Worm (Caenorhabditis elegans) whole organism, early embryonic: ENCODE results near the gene spc-1.

ENCODE experiments used
- B0310.2 ChIP-seq: sonication (generic microtip); optimal IDR thresholded peaks from 2 replicates; lab custom pipeline; 2016; ENCODE audit warnings: mild to moderate bottlenecking, missing genetic modification characterization, missing compliant biosample characterization
- F13C5.2 ChIP-seq: sonication (generic microtip); optimal IDR thresholded peaks from 2 replicates; lab custom pipeline; 2017; ENCODE audit warnings: mild to moderate bottlenecking, missing genetic modification characterization, inconsistent platforms, missing compliant biosample characterization
- aly-1 ChIP-seq: sonication (generic microtip); optimal IDR thresholded peaks from 2 replicates; lab custom pipeline; 2016; ENCODE audit warnings: missing genetic modification characterization, missing compliant biosample characterization
- ama-1 ChIP-seq: fragments of 150-350 bp; optimal IDR thresholded peaks from 2 replicates; lab custom pipeline; 2014
- ceh-13 ChIP-seq: fragments of 200-800 bp; sonication (Bioruptor generic); optimal IDR thresholded peaks from 2 replicates; lab custom pipeline; 2018; ENCODE audit warnings: mild to moderate bottlenecking, missing genetic modification characterization, missing compliant biosample characterization
- ceh-36 ChIP-seq: sonication (generic microtip); optimal IDR thresholded peaks from 2 replicates; lab custom pipeline; 2016; ENCODE audit warnings: missing genetic modification characterization, inconsistent platforms, missing compliant biosample characterization
- ets-7 ChIP-seq: sonication (generic microtip); optimal IDR thresholded peaks from 2 replicates; lab custom pipeline; 2016; ENCODE audit warnings: missing genotype, missing genetic modification characterization, missing compliant biosample characterization
- flt-1 ChIP-seq: fragments of 200-800 bp; sonication (Bioruptor generic); IDR thresholded peaks from 2 replicates; pipeline ENCODE4 v1.3.6; 2022; ENCODE audit warnings: missing genetic modification characterization, missing compliant biosample characterization
- hmbx-1 ChIP-seq: sonication (generic microtip); optimal IDR thresholded peaks from 2 replicates; lab custom pipeline; 2016; ENCODE audit warnings: mild to moderate bottlenecking, missing genetic modification characterization, missing compliant biosample characterization
- hmg-4 ChIP-seq: fragments of 200-800 bp; sonication (Bioruptor generic); optimal IDR thresholded peaks from 2 replicates; lab custom pipeline; 2018; ENCODE audit warnings: mild to moderate bottlenecking, missing genetic modification characterization, missing compliant biosample characterization
- hnd-1 ChIP-seq: sonication (generic microtip); optimal IDR thresholded peaks from 2 replicates; lab custom pipeline; 2016; ENCODE audit warnings: missing genetic modification characterization, missing compliant biosample characterization
- pes-1 ChIP-seq: fragments of 200-800 bp; sonication (Bioruptor generic); IDR thresholded peaks from 2 replicates; pipeline ENCODE4 v1.3.6; 2022; ENCODE audit warnings: missing genetic modification reagents, missing genetic modification characterization, missing compliant biosample characterization
- scrt-1 ChIP-seq: fragments of 200-800 bp; sonication (Bioruptor generic); IDR thresholded peaks from 2 replicates; pipeline ENCODE4 v1.3.6; 2022; ENCODE audit warnings: missing genetic modification characterization, missing compliant biosample characterization
- sea-1 ChIP-seq: fragments of 200-800 bp; sonication (Bioruptor generic); conservative IDR thresholded peaks from 2 replicates; pipeline ENCODE4 v1.3.6; 2022; ENCODE audit warnings: missing genetic modification characterization, missing compliant biosample characterization
- tbx-11 ChIP-seq: fragments of 200-800 bp; sonication (Bioruptor generic); IDR thresholded peaks from 2 replicates; pipeline ENCODE4 v1.3.6; 2022; ENCODE audit warnings: missing genetic modification characterization, missing compliant biosample characterization
- tbx-37 ChIP-seq: fragments of 200-800 bp; sonication (Bioruptor generic); conservative IDR thresholded peaks from 2 replicates; pipeline ENCODE4 v1.3.6; 2022; ENCODE audit warnings: missing genetic modification reagents, missing genetic modification characterization, missing compliant biosample characterization
- tra-4 ChIP-seq: sonication (generic microtip); optimal IDR thresholded peaks from 2 replicates; lab custom pipeline; 2017; ENCODE audit warnings: missing genetic modification characterization, missing compliant biosample characterization

spc-1 gene

ce11 chrX:3126979-3127378 lies at the start of gene spc-1:
Gene spc-1, minus strand, starts transcription at chrX:3127079.
- TF ChIP-seq sea-1 (GFP tag; lab: Robert Waterston, UW), result no peak
- TF ChIP-seq ceh-36 (tag; lab: Kevin White, UChicago), result no peak
- TF ChIP-seq ceh-13 (GFP tag; lab: Kevin White, UChicago), result no peak
- no peak for TF ChIP-seq flt-1 (GFP tag; lab: Robert Waterston, UW)
- no peak for TF ChIP-seq hmg-4 (GFP tag; lab: Kevin White, UChicago)
- no peak for TF ChIP-seq B0310.2 (tag; lab: Kevin White, UChicago)

ce11 chrX:3170456-3170855 lies 43.6 kb upstream of the spc-1 start, which contains the start of gene C15C7.6:
Gene C15C7.6, minus strand, starts transcription at chrX:3170556.
- TF ChIP-seq scrt-1 (GFP tag; lab: Robert Waterston, UW) (no peak), ceh-13 (GFP tag; lab: Kevin White, UChicago) (no peak), B0310.2 (tag; lab: Kevin White, UChicago) (no peak), ceh-36 (tag; lab: Kevin White, UChicago) (no peak), flt-1 (GFP tag; lab: Robert Waterston, UW) (no peak), hnd-1 (tag; lab: Kevin White, UChicago) (no peak), tbx-11 (no peak), tbx-37 (GFP tag; lab: Robert Waterston, UW) (no peak)

DNA sequence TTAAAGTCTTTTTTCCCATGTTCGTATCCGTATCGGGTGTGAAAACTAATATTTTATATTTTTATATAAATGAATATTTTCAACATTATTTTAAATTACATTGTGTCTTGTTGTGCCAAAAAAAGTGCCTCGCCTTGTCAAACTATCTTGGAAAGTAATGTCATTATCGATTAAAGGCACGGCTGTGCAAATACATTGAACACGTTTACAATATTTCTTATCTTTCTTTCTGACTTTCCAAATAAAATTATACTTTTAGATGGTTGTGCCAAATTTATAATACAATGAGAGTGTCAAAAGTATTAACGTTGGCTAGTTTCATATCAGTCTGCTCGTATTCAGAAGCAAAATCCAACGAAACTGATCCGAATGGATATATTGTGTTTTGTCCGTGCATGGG lies 38.7 kb upstream of the spc-1 start, which contains the start of gene pfut-1:
pfut-1 (plus strand) TSS at position 258 of the 400 bp plus-strand sequence.
- no peak for TF ChIP-seq B0310.2 (tag; lab: Kevin White, UChicago)
- no peak for TF ChIP-seq scrt-1 (GFP tag; lab: Robert Waterston, UW)
- no peak for TF ChIP-seq ama-1 (lab: Kevin White, UChicago)
- TF ChIP-seq F13C5.2 (tag; lab: Kevin White, UChicago), result no peak
- no peak for TF ChIP-seq hmbx-1 (tag; lab: Kevin White, UChicago)
- no peak for TF ChIP-seq ets-7 (tag; lab: Kevin White, UChicago)
- no peak for TF ChIP-seq flt-1 (GFP tag; lab: Robert Waterston, UW)
- no peak for TF ChIP-seq tra-4 (tag; lab: Kevin White, UChicago)
- no peak for TF ChIP-seq ceh-13 (GFP tag; lab: Kevin White, UChicago)
- TF ChIP-seq ceh-36 (tag; lab: Kevin White, UChicago), result no peak
- TF ChIP-seq tbx-37 (GFP tag; lab: Robert Waterston, UW), result no peak
- TF ChIP-seq hnd-1 (tag; lab: Kevin White, UChicago), result no peak
- no peak for TF ChIP-seq pes-1 (GFP tag; lab: Robert Waterston, UW)
- TF ChIP-seq sea-1 (GFP tag; lab: Robert Waterston, UW), result no peak
- TF ChIP-seq aly-1, result no peak
- TF ChIP-seq tbx-11, result no peak
- no peak for TF ChIP-seq hmg-4 (GFP tag; lab: Kevin White, UChicago)

DNA sequence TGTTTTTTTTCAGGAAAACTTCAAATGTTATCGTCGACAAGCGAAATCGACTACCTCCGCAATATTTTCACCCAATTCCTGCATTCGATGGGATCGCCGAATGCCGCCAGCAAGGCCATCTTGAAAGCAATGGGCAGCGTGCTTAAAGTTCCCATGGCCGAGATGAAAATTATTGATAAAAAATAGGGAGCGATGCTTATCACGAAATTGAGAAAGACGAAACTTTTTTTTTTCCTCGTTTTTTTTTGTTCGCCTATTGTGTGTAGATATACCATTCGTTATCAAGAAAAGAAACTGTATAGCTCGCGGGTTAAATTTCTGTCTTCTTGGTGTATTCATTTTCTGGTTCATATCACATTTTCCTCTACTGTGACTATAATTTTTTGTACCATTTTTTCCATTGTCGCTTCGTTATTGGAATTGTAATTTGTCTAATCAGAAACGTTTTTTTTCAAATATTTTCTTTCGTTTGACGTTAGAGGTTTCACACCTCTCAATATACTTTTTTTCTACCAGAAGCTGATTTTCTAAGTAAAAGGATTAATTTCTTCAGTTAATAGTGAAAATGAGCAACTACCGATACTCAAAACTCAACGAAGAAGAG lies 37.2 kb upstream of the spc-1 start, which contains the start of gene syx-6:
syx-6 (plus strand) TSS at position 554 of the 604 bp plus-strand sequence.
- no peak for TF ChIP-seq flt-1 (GFP tag; lab: Robert Waterston, UW)
- no peak for TF ChIP-seq scrt-1 (GFP tag; lab: Robert Waterston, UW)
- no peak for TF ChIP-seq B0310.2 (tag; lab: Kevin White, UChicago)
- TF ChIP-seq tbx-37 (GFP tag; lab: Robert Waterston, UW), result no peak
- TF ChIP-seq ceh-36 (tag; lab: Kevin White, UChicago), result no peak
- TF ChIP-seq hmg-4 (GFP tag; lab: Kevin White, UChicago), result no peak
- TF ChIP-seq sea-1 (GFP tag; lab: Robert Waterston, UW), result no peak
- TF ChIP-seq tbx-11, result no peak
- no peak for TF ChIP-seq F13C5.2 (tag; lab: Kevin White, UChicago)
- TF ChIP-seq ets-7 (tag; lab: Kevin White, UChicago), result no peak
- no peak for TF ChIP-seq aly-1
- no peak for TF ChIP-seq hmbx-1 (tag; lab: Kevin White, UChicago)

ce11 chrX:3159542-3159941 lies 32.7 kb upstream of the spc-1 start, which contains the start of gene gcc-1:
Gene gcc-1, plus strand, starts transcription at chrX:3159940.
- TF ChIP-seq flt-1 (GFP tag; lab: Robert Waterston, UW), result 0 out of 2 replicates have a peak, but pooled peaks have one; percentile 9
- 0 out of 2 replicates have a peak, but pooled peaks have one; percentile 21 for TF ChIP-seq tbx-37 (GFP tag; lab: Robert Waterston, UW)
- no peak for TF ChIP-seq tra-4 (tag; lab: Kevin White, UChicago)

- TF ChIP-seq hnd-1 (tag; lab: Kevin White, UChicago) (no peak), ceh-36 (tag; lab: Kevin White, UChicago) (no peak), pes-1 (GFP tag; lab: Robert Waterston, UW) (no peak), sea-1 (GFP tag; lab: Robert Waterston, UW) (no peak)
Measured at ce11 chrX:3156062-3156791, 29.3 kb upstream of the spc-1 start.

- TF ChIP-seq tra-4 (tag; lab: Kevin White, UChicago) (no peak), F13C5.2 (tag; lab: Kevin White, UChicago) (no peak), aly-1 (no peak), ets-7 (tag; lab: Kevin White, UChicago) (no peak), ama-1 (lab: Kevin White, UChicago) (no peak), tbx-37 (GFP tag; lab: Robert Waterston, UW) (no peak), ceh-13 (GFP tag; lab: Kevin White, UChicago) (no peak), flt-1 (GFP tag; lab: Robert Waterston, UW) (no peak), hmg-4 (GFP tag; lab: Kevin White, UChicago) (no peak), pes-1 (GFP tag; lab: Robert Waterston, UW) (no peak), hmbx-1 (tag; lab: Kevin White, UChicago) (no peak), ceh-36 (tag; lab: Kevin White, UChicago) (no peak), B0310.2 (tag; lab: Kevin White, UChicago) (no peak), sea-1 (GFP tag; lab: Robert Waterston, UW) (no peak), scrt-1 (GFP tag; lab: Robert Waterston, UW) (no peak), hnd-1 (tag; lab: Kevin White, UChicago) (no peak), tbx-11 (no peak)
Measured at ce11 chrX:3155111-3155843, 28.4 kb upstream of the spc-1 start.
